Worm (Caenorhabditis elegans): ENCODE measurements around the gene sru-6.

ce11 chrIV:9459224-9459781 lies 31.1 kb upstream of the sru-6 start, which contains the start of gene copb-2:
- no peak for TF ChIP-seq him-1 (tag; optimal IDR thresholded peaks at IDR 0.05)
- TF ChIP-seq W03F9.2 (tag; optimal IDR thresholded peaks at IDR 0.05), result no peak
